Fruit fly (Drosophila melanogaster) whole organism, embryonic: ENCODE results near the gene THG.

ENCODE experiments used
- Adf1 ChIP-seq: fragments of 200-800 bp; sonication (Bioruptor generic); IDR thresholded peaks from 2 replicates; pipeline ENCODE4 v1.3.6; 2022; ENCODE audit warnings: missing biosample characterization, missing genetic modification characterization
- Atf6 ChIP-seq: fragments of 200-800 bp; sonication (Bioruptor generic); IDR thresholded peaks from 2 replicates; pipeline ENCODE4 v1.3.6; 2022; ENCODE audit warnings: missing biosample characterization, missing genetic modification characterization
- BEAF-32 ChIP-seq: fragments of 200-800 bp; sonication (Bioruptor generic); optimal IDR thresholded peaks from 3 replicates; lab custom pipeline; 2017; ENCODE audit warnings: missing biosample characterization, missing genetic modification characterization, mild to moderate bottlenecking, moderate library complexity, missing genetic modification reagents
- CG10366 ChIP-seq: fragments of 200-800 bp; sonication (Bioruptor generic); IDR thresholded peaks from 2 replicates; pipeline ENCODE4 v1.3.6; 2022; ENCODE audit warnings: missing biosample characterization, missing genetic modification characterization
- CG10462 ChIP-seq: fragments of 200-800 bp; sonication (Bioruptor generic); optimal IDR thresholded peaks from 2 replicates; lab custom pipeline; 2016; ENCODE audit warnings: missing biosample characterization, missing genetic modification characterization
- CG11398 ChIP-seq: fragments of 200-800 bp; sonication (Bioruptor generic); optimal IDR thresholded peaks from 2 replicates; lab custom pipeline; 2016; ENCODE audit warnings: missing biosample characterization, missing genetic modification characterization
- CG13894 ChIP-seq: fragments of 200-800 bp; sonication (Bioruptor generic); optimal IDR thresholded peaks from 3 replicates; lab custom pipeline; 2018; ENCODE audit warnings: missing biosample characterization, mild to moderate bottlenecking, missing genetic modification characterization, moderate library complexity
- CG14441 ChIP-seq: fragments of 200-800 bp; sonication (Bioruptor generic); IDR thresholded peaks from 2 replicates; pipeline ENCODE4 v1.3.6; 2022; ENCODE audit warnings: missing biosample characterization, missing genetic modification characterization
- CG15479 ChIP-seq: fragments of 200-800 bp; sonication (Bioruptor generic); optimal IDR thresholded peaks from 3 replicates; lab custom pipeline; 2019; ENCODE audit warnings: missing biosample characterization, mild to moderate bottlenecking, missing genetic modification characterization, moderate library complexity
- CG17359 ChIP-seq: fragments of 200-800 bp; sonication (Bioruptor generic); optimal IDR thresholded peaks from 3 replicates; lab custom pipeline; 2018; ENCODE audit warnings: missing biosample characterization, mild to moderate bottlenecking, missing genetic modification characterization, moderate library complexity
- CG17829 ChIP-seq: fragments of 200-800 bp; optimal IDR thresholded peaks from 2 replicates; lab custom pipeline; 2019; ENCODE audit warnings: missing biosample characterization, mild to moderate bottlenecking, missing genetic modification characterization, moderate library complexity
- CG30431 ChIP-seq: fragments of 200-800 bp; sonication (Bioruptor generic); optimal IDR thresholded peaks from 2 replicates; lab custom pipeline; 2017; ENCODE audit warnings: missing biosample characterization, missing genetic modification characterization
- CG31224 ChIP-seq: fragments of 200-800 bp; sonication (Bioruptor generic); IDR thresholded peaks from 2 replicates; pipeline ENCODE4 v1.3.6; 2022; ENCODE audit warnings: missing biosample characterization, missing genetic modification characterization
- CG31388 ChIP-seq: fragments of 200-800 bp; sonication (Bioruptor generic); optimal IDR thresholded peaks from 2 replicates; lab custom pipeline; 2016; ENCODE audit warnings: missing biosample characterization, missing genetic modification characterization
- CG3407 ChIP-seq: fragments of 200-800 bp; sonication (Bioruptor generic); optimal IDR thresholded peaks from 2 replicates; lab custom pipeline; 2018; ENCODE audit warnings: missing biosample characterization, mild to moderate bottlenecking, missing genetic modification characterization
- CG34422 ChIP-seq: fragments of 200-800 bp; sonication (Bioruptor generic); IDR thresholded peaks from 3 replicates; pipeline ENCODE4 v1.3.6; 2022; ENCODE audit warnings: missing biosample characterization, missing genetic modification characterization
- CG3995 ChIP-seq: fragments of 200-800 bp; sonication (Bioruptor generic); optimal IDR thresholded peaks from 3 replicates; lab custom pipeline; 2016; ENCODE audit warnings: missing biosample characterization, missing genetic modification characterization
- CG4282 ChIP-seq: fragments of 200-800 bp; sonication (Bioruptor generic); optimal IDR thresholded peaks from 2 replicates; lab custom pipeline; 2016; ENCODE audit warnings: missing biosample characterization, missing genetic modification characterization
- CG4328 ChIP-seq: fragments of 200-800 bp; sonication (Bioruptor generic); optimal IDR thresholded peaks from 3 replicates; lab custom pipeline; 2017; ENCODE audit warnings: missing biosample characterization, missing genetic modification reagents, missing genetic modification characterization
- CG4424 ChIP-seq: fragments of 200-800 bp; sonication (Bioruptor generic); optimal IDR thresholded peaks from 3 replicates; lab custom pipeline; 2016; ENCODE audit warnings: missing biosample characterization, missing genetic modification characterization
- CG4820 ChIP-seq: fragments of 200-800 bp; sonication (Bioruptor generic); optimal IDR thresholded peaks from 3 replicates; lab custom pipeline; 2016; ENCODE audit warnings: missing biosample characterization, missing genetic modification characterization
- CG6654 ChIP-seq: fragments of 200-800 bp; sonication (Bioruptor generic); optimal IDR thresholded peaks from 2 replicates; lab custom pipeline; 2017; ENCODE audit warnings: missing biosample characterization, mild to moderate bottlenecking, missing genetic modification characterization
- CrebB ChIP-seq: fragments of 200-800 bp; sonication (Bioruptor generic); optimal IDR thresholded peaks from 3 replicates; lab custom pipeline; 2018; ENCODE audit warnings: missing biosample characterization, mild to moderate bottlenecking, missing genetic modification characterization
- D19A ChIP-seq: fragments of 200-800 bp; optimal IDR thresholded peaks from 3 replicates; lab custom pipeline; 2019; ENCODE audit warnings: missing biosample characterization, mild to moderate bottlenecking, missing genetic modification characterization, moderate library complexity
- Lhr ChIP-seq: fragments of 200-800 bp; sonication (Bioruptor generic); optimal IDR thresholded peaks from 3 replicates; lab custom pipeline; 2017; ENCODE audit warnings: mild to moderate bottlenecking, missing biosample characterization, missing genetic modification reagents, missing genetic modification characterization
- Oli ChIP-seq: fragments of 200-800 bp; sonication (Bioruptor generic); optimal IDR thresholded peaks from 2 replicates; lab custom pipeline; 2018; ENCODE audit warnings: missing biosample characterization, mild to moderate bottlenecking, missing genetic modification characterization, moderate library complexity
- Pdp1 ChIP-seq, 2 experiments: fragments of 200-800 bp; sonication (Bioruptor generic); optimal IDR thresholded peaks; 3 replicates each; lab custom pipeline; 2016; ENCODE audit warnings: missing biosample characterization in 2 of 2, missing genetic modification characterization in 2 of 2, mild to moderate bottlenecking in 1 of 2, moderate library complexity in 1 of 2
- Sin3A ChIP-seq: fragments of >200 bp; optimal IDR thresholded peaks from 2 replicates; lab custom pipeline; 2018
- Sox102F ChIP-seq: fragments of 200-800 bp; sonication (Bioruptor generic); optimal IDR thresholded peaks from 2 replicates; lab custom pipeline; 2018; ENCODE audit warnings: missing biosample characterization, mild to moderate bottlenecking, missing genetic modification characterization, moderate library complexity
- bab2 ChIP-seq: fragments of 200-800 bp; sonication (Bioruptor generic); optimal IDR thresholded peaks from 2 replicates; lab custom pipeline; 2016; ENCODE audit warnings: missing biosample characterization, missing genetic modification characterization
- br ChIP-seq: fragments of >200 bp; optimal IDR thresholded peaks from 2 replicates; lab custom pipeline; 2017
- cad ChIP-seq: fragments of >200 bp; optimal IDR thresholded peaks from 2 replicates; lab custom pipeline; 2017; ENCODE audit warnings: missing biosample characterization, missing genetic modification characterization
- dimm ChIP-seq: fragments of 200-800 bp; sonication (Bioruptor generic); IDR thresholded peaks from 2 replicates; pipeline ENCODE4 v1.3.6; 2022; ENCODE audit warnings: missing biosample characterization, missing genetic modification characterization
- dpn ChIP-seq, 2 experiments: fragments of 200-800 bp; sonication (Bioruptor generic); optimal IDR thresholded peaks; 3 replicates each; lab custom pipeline; 2016; ENCODE audit warnings: missing biosample characterization in 2 of 2, missing genetic modification characterization in 2 of 2
- gcm ChIP-seq: fragments of 200-800 bp; sonication (Bioruptor generic); optimal IDR thresholded peaks from 2 replicates; lab custom pipeline; 2019; ENCODE audit warnings: missing biosample characterization, mild to moderate bottlenecking, missing genetic modification characterization, moderate library complexity
- gfzf ChIP-seq: fragments of 200-800 bp; sonication (Bioruptor generic); optimal IDR thresholded peaks from 2 replicates; lab custom pipeline; 2016; ENCODE audit warnings: missing biosample characterization, mild to moderate bottlenecking, missing genetic modification characterization, moderate library complexity
- h ChIP-seq: fragments of >200 bp; optimal IDR thresholded peaks from 2 replicates; lab custom pipeline; 2017
- jigr1 ChIP-seq: fragments of 200-800 bp; sonication (Bioruptor generic); IDR thresholded peaks from 3 replicates; pipeline ENCODE4 v1.3.6; 2022; ENCODE audit warnings: missing biosample characterization, missing genetic modification characterization
- kay ChIP-seq: fragments of 200-800 bp; sonication (Bioruptor generic); optimal IDR thresholded peaks from 2 replicates; lab custom pipeline; 2016; ENCODE audit warnings: missing biosample characterization, missing genetic modification characterization
- ken ChIP-seq: fragments of 200-800 bp; sonication (Bioruptor generic); IDR thresholded peaks from 3 replicates; pipeline ENCODE4 v1.3.6; 2022; ENCODE audit warnings: missing biosample characterization, missing genetic modification characterization
- luna ChIP-seq: fragments of 200-800 bp; sonication (Bioruptor generic); optimal IDR thresholded peaks from 2 replicates; lab custom pipeline; 2016; ENCODE audit warnings: missing biosample characterization, missing genetic modification characterization
- mirr ChIP-seq: fragments of 200-800 bp; sonication (Bioruptor generic); optimal IDR thresholded peaks from 3 replicates; lab custom pipeline; 2018; ENCODE audit warnings: missing biosample characterization, mild to moderate bottlenecking, missing genetic modification characterization
- mld ChIP-seq: fragments of 200-800 bp; sonication (Bioruptor generic); IDR thresholded peaks from 3 replicates; pipeline ENCODE4 v1.3.6; 2022; ENCODE audit warnings: missing biosample characterization, missing genetic modification characterization; ENCODE audit not compliant: partially characterized antibody
- nom ChIP-seq: fragments of 200-800 bp; sonication (Bioruptor generic); optimal IDR thresholded peaks from 2 replicates; lab custom pipeline; 2017; ENCODE audit warnings: missing biosample characterization, missing genetic modification characterization, mild to moderate bottlenecking, moderate library complexity, missing genetic modification reagents
- odd ChIP-seq: fragments of 200-800 bp; sonication (Bioruptor generic); optimal IDR thresholded peaks from 2 replicates; lab custom pipeline; 2017; ENCODE audit warnings: missing biosample characterization, mild to moderate bottlenecking, missing genetic modification characterization
- pho ChIP-seq: fragments of 200-800 bp; sonication (Bioruptor generic); optimal IDR thresholded peaks from 2 replicates; lab custom pipeline; 2016; ENCODE audit warnings: missing biosample characterization, missing genetic modification characterization
- pum ChIP-seq: fragments of 200-800 bp; sonication (Bioruptor generic); optimal IDR thresholded peaks from 2 replicates; lab custom pipeline; 2016; ENCODE audit warnings: missing biosample characterization, missing genetic modification characterization
- rib ChIP-seq: fragments of 200-800 bp; sonication (Bioruptor generic); IDR thresholded peaks from 2 replicates; pipeline ENCODE4 v1.3.6; 2022; ENCODE audit warnings: missing biosample characterization, missing genetic modification characterization
- sqz ChIP-seq: fragments of 200-800 bp; sonication (Bioruptor generic); optimal IDR thresholded peaks from 3 replicates; lab custom pipeline; 2018; ENCODE audit warnings: missing biosample characterization, mild to moderate bottlenecking, missing genetic modification characterization
- sug ChIP-seq: fragments of 200-800 bp; optimal IDR thresholded peaks from 2 replicates; lab custom pipeline; 2019; ENCODE audit warnings: missing biosample characterization, mild to moderate bottlenecking, missing genetic modification characterization, moderate library complexity
- ttk ChIP-seq: fragments of 200-800 bp; sonication (Bioruptor generic); IDR thresholded peaks from 2 replicates; pipeline ENCODE4 v2.1.2; 2022; ENCODE audit warnings: missing biosample characterization, missing genetic modification characterization
- usp ChIP-seq: fragments of >200 bp; optimal IDR thresholded peaks from 2 replicates; lab custom pipeline; 2017; ENCODE audit warnings: missing biosample characterization, missing genetic modification characterization
- zfh1 ChIP-seq: fragments of 200-800 bp; sonication (Bioruptor generic); IDR thresholded peaks from 3 replicates; pipeline ENCODE4 v1.3.6; 2022; ENCODE audit warnings: missing biosample characterization, missing genetic modification characterization

Gene THG

DNA sequence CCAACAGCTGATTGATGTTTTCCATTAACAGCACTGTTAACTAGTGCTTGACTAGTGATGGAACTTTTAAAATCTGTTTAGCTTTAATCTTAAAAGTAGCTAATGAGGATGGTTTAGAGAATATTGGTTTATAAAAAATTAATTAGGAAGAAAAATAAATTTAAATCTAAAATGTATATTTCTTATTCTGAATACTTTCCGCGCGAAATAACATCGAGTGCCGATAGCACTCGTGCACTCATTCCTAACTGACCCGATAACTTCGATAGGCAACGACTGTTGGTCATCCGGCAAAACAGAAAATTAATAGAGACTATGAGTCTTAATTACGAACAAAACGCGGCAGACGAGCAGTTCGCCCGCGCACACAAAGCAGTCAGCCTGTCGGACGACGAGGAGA lies at the start of gene THG, which contains the start of gene Rnmt (continued):
- peak; percentile 19; the same call in 1 of the 2 replicates for TF ChIP-seq Adf1
- peak; percentile 86 for TF ChIP-seq ttk (GFP tag; lab: Robert Waterston, UW)
- TF ChIP-seq Sox102F = peak; percentile 85
- peak; percentile 71 for TF ChIP-seq CG10462
- TF ChIP-seq gfzf = peak; percentile 5
- peak; percentile 9 for TF ChIP-seq Sin3A (lab: Kevin White, UChicago)
- TF ChIP-seq sqz (GFP tag; lab: Kevin White, UChicago) = no peak
- TF ChIP-seq usp = no peak
- no peak for TF ChIP-seq CG15479 (GFP tag; lab: Kevin White, UChicago)
- peak; percentile 85 for TF ChIP-seq ken (GFP tag; lab: Robert Waterston, UW)
- peak; percentile 72 for TF ChIP-seq CG17359 (tag; lab: Kevin White, UChicago)
- TF ChIP-seq zfh1 = peak; percentile 90
- TF ChIP-seq dpn (GFP tag; optimal IDR thresholded peaks at IDR 0.05; lab: Kevin White, UChicago) = peak; percentile 68 to 90
- TF ChIP-seq CG14441 = peak; percentile 86
- peak; percentile 73 for TF ChIP-seq rib (GFP tag; lab: Robert Waterston, UW)
- TF ChIP-seq nom = peak; percentile 34
- TF ChIP-seq Pdp1 (GFP tag; optimal IDR thresholded peaks at IDR 0.05; lab: Kevin White, UChicago) = peak; percentile 68 to 69
- peak; percentile 64 for TF ChIP-seq CG30431 (GFP tag; lab: Kevin White, UChicago)
- peak; percentile 76 for TF ChIP-seq gcm (GFP tag; lab: Kevin White, UChicago)
- peak; percentile 74 for TF ChIP-seq CG13894 (tag; lab: Kevin White, UChicago)
- TF ChIP-seq mld (GFP tag; lab: Robert Waterston, UW) = no peak
- TF ChIP-seq pho (GFP tag; lab: Kevin White, UChicago) = peak; percentile 67
- TF ChIP-seq luna (GFP tag; lab: Kevin White, UChicago) = no peak
- TF ChIP-seq br (lab: Kevin White, UChicago) = no peak
- TF ChIP-seq CG17829 = peak; percentile 85
- peak; percentile 86 for TF ChIP-seq CG34422 (GFP tag; lab: Robert Waterston, UW)
- TF ChIP-seq CG10366 (GFP tag; lab: Robert Waterston, UW) = peak; percentile 85
- TF ChIP-seq CG31224 = peak; percentile 58
- TF ChIP-seq sug (tag; lab: Kevin White, UChicago) = peak; percentile 83
- peak; percentile 82 for TF ChIP-seq CG4424 (GFP tag; lab: Kevin White, UChicago)
- TF ChIP-seq CG4820 (GFP tag; lab: Kevin White, UChicago) = peak; percentile 68
- TF ChIP-seq h (lab: Kevin White, UChicago) = no peak
- no peak for TF ChIP-seq CG6654 (GFP tag; lab: Kevin White, UChicago)
- no peak for TF ChIP-seq CG4282 (GFP tag; lab: Kevin White, UChicago)
- TF ChIP-seq pum (GFP tag; lab: Kevin White, UChicago) = peak; percentile 67
- TF ChIP-seq CrebB = peak; percentile 61
- TF ChIP-seq Oli (tag; lab: Kevin White, UChicago) = peak; percentile 75
- TF ChIP-seq kay = peak; percentile 78
- peak; percentile 6 for TF ChIP-seq mirr (GFP tag; lab: Kevin White, UChicago)
- no peak for TF ChIP-seq cad (GFP tag; lab: Kevin White, UChicago)
- 0 out of 3 replicates have a peak, but pooled peaks have one; percentile 37 for TF ChIP-seq jigr1 (GFP tag; lab: Robert Waterston, UW)
- peak; percentile 60 for TF ChIP-seq D19A (tag; lab: Kevin White, UChicago)
- peak; percentile 84 for TF ChIP-seq BEAF-32 (GFP tag; lab: Kevin White, UChicago)
- peak; percentile 87 for TF ChIP-seq Atf6 (GFP tag; lab: Robert Waterston, UW)
- peak; percentile 58 for TF ChIP-seq Lhr (GFP tag; lab: Kevin White, UChicago)
- TF ChIP-seq odd (GFP tag; lab: Kevin White, UChicago) = peak; percentile 66
- TF ChIP-seq CG11398 (GFP tag; lab: Kevin White, UChicago) = no peak
- peak; percentile 68 for TF ChIP-seq bab2
- TF ChIP-seq CG3407 (GFP tag; lab: Kevin White, UChicago) = peak; percentile 68
- TF ChIP-seq CG31388 (GFP tag; lab: Kevin White, UChicago) = peak; percentile 35
- peak; percentile 50 for TF ChIP-seq CG3995 (GFP tag; lab: Kevin White, UChicago)
- peak; percentile 50 for TF ChIP-seq CG4328 (GFP tag; lab: Kevin White, UChicago)
- TF ChIP-seq dimm (GFP tag; lab: Robert Waterston, UW) = peak; percentile 42; the same call in 1 of the 2 replicates
